Worm (Caenorhabditis elegans) whole organism, L3 larva: ENCODE measurements around the gene alh-8.
A peak's percentile ranks its signal among the peaks of the same experiment; 100 is the strongest.

Experiments used
- R02D3.7 ChIP-seq: fragments of 150-350 bp; optimal IDR thresholded peaks from 2 replicates; lab custom pipeline; 2014; ENCODE audit warnings: missing biosample characterization, missing genetic modification characterization
- aly-2 ChIP-seq: fragments of 150-350 bp; optimal IDR thresholded peaks from 2 replicates; lab custom pipeline; 2014; ENCODE audit warnings: missing biosample characterization, missing genetic modification characterization
- ama-1 ChIP-seq: fragments of 150-350 bp; optimal IDR thresholded peaks from 2 replicates; lab custom pipeline; 2018
- ceh-82 ChIP-seq: fragments of 150-350 bp; optimal IDR thresholded peaks from 2 replicates; lab custom pipeline; 2014; ENCODE audit warnings: missing biosample characterization, missing genetic modification characterization
- egl-27 ChIP-seq: sonication (generic microtip); optimal IDR thresholded peaks from 4 replicates; lab custom pipeline; 2017; ENCODE audit warnings: missing biosample characterization, missing genetic modification reagents, missing genetic modification characterization
- elt-1 ChIP-seq: fragments of 150-350 bp; optimal IDR thresholded peaks from 2 replicates; lab custom pipeline; 2014; ENCODE audit warnings: missing biosample characterization, missing genetic modification characterization
- jun-1 ChIP-seq: fragments of 150-350 bp; optimal IDR thresholded peaks from 2 replicates; lab custom pipeline; 2014; ENCODE audit warnings: missing biosample characterization, missing genetic modification reagents, missing genetic modification characterization
- lin-39 ChIP-seq: fragments of 150-350 bp; optimal IDR thresholded peaks from 2 replicates; lab custom pipeline; 2018; ENCODE audit warnings: missing biosample characterization, missing genetic modification reagents, missing genetic modification characterization
- nfya-1 ChIP-seq: sonication (generic microtip); optimal IDR thresholded peaks from 2 replicates; lab custom pipeline; 2017; ENCODE audit warnings: missing genetic modification characterization, mild to moderate bottlenecking, missing compliant biosample characterization, antibody characterized with exemption, moderate library complexity; ENCODE audit not compliant: insufficient read depth
- nhr-237 ChIP-seq: fragments of 150-350 bp; optimal IDR thresholded peaks from 2 replicates; lab custom pipeline; 2014; ENCODE audit warnings: missing biosample characterization, missing genetic modification characterization
- pqm-1 ChIP-seq: fragments of 150-350 bp; optimal IDR thresholded peaks from 2 replicates; lab custom pipeline; 2017; ENCODE audit warnings: missing biosample characterization, missing genetic modification characterization, inconsistent platforms
- unc-62 ChIP-seq: fragments of 150-350 bp; sonication (generic microtip); optimal IDR thresholded peaks from 4 replicates; lab custom pipeline; 2014; ENCODE audit warnings: missing biosample characterization, missing genetic modification reagents, missing genetic modification characterization
- ztf-11 ChIP-seq: fragments of 150-350 bp; optimal IDR thresholded peaks from 2 replicates; lab custom pipeline; 2014; ENCODE audit warnings: missing biosample characterization, missing genetic modification characterization

- TF ChIP-seq unc-62 (GFP tag; lab: Kevin White, UChicago) = peak; percentile 6
- TF ChIP-seq ceh-82 = peak; percentile 25
- no peak for TF ChIP-seq aly-2 (tag; lab: Kevin White, UChicago)
- TF ChIP-seq elt-1 = no peak
- no peak for TF ChIP-seq ztf-11 (tag; lab: Kevin White, UChicago)
- TF ChIP-seq lin-39 (tag; lab: Kevin White, UChicago) = peak; percentile 89
- peak; percentile 98 for TF ChIP-seq nfya-1 (tag; lab: Kevin White, UChicago)
- peak; percentile 47 for TF ChIP-seq pqm-1
- peak; percentile 51 for TF ChIP-seq R02D3.7 (tag; lab: Kevin White, UChicago)
- peak; percentile 93 for TF ChIP-seq jun-1 (tag; lab: Kevin White, UChicago)
- no peak for TF ChIP-seq egl-27 (tag; lab: Kevin White, UChicago)
- TF ChIP-seq ama-1 = no peak
- TF ChIP-seq nhr-237 (tag; lab: Kevin White, UChicago) = no peak
These were observed 20.8 kb downstream of the alh-8 start for ce11 chrII:11749490-11750172.
